Fruit fly (Drosophila melanogaster) whole organism, embryonic: Measurements from ENCODE around the gene CG15461.

Source experiments
- Antp ChIP-seq: fragments of 200-800 bp; sonication (Bioruptor generic); optimal IDR thresholded peaks from 3 replicates; lab custom pipeline; 2016; ENCODE audit warnings: missing biosample characterization, missing genetic modification characterization
- B-H2 ChIP-seq: fragments of 200-800 bp; sonication (Bioruptor generic); optimal IDR thresholded peaks from 2 replicates; lab custom pipeline; 2018; ENCODE audit warnings: missing biosample characterization, mild to moderate bottlenecking, missing genetic modification characterization
- CG13287 ChIP-seq: fragments of 200-800 bp; sonication (Bioruptor generic); IDR thresholded peaks from 2 replicates; pipeline ENCODE4 v1.3.6; 2022; ENCODE audit warnings: missing biosample characterization, missing genetic modification characterization; ENCODE audit not compliant: partially characterized antibody
- CG17359 ChIP-seq: fragments of 200-800 bp; sonication (Bioruptor generic); optimal IDR thresholded peaks from 3 replicates; lab custom pipeline; 2018; ENCODE audit warnings: missing biosample characterization, mild to moderate bottlenecking, missing genetic modification characterization, moderate library complexity
- CG17802 ChIP-seq: fragments of 200-800 bp; sonication (Bioruptor generic); optimal IDR thresholded peaks from 2 replicates; lab custom pipeline; 2018; ENCODE audit warnings: missing biosample characterization, mild to moderate bottlenecking, missing genetic modification characterization, moderate library complexity
- CG2120 ChIP-seq: fragments of 200-800 bp; sonication (Bioruptor generic); optimal IDR thresholded peaks from 3 replicates; lab custom pipeline; 2016; ENCODE audit warnings: missing biosample characterization, missing genetic modification characterization
- CG2129 ChIP-seq: fragments of 200-800 bp; sonication (Bioruptor generic); IDR thresholded peaks from 2 replicates; pipeline ENCODE4 v1.3.6; 2022; ENCODE audit warnings: missing biosample characterization, missing genetic modification characterization; ENCODE audit not compliant: partially characterized antibody
- CG2678 ChIP-seq: fragments of 200-800 bp; sonication (Bioruptor generic); optimal IDR thresholded peaks from 3 replicates; lab custom pipeline; 2019; ENCODE audit warnings: missing biosample characterization, mild to moderate bottlenecking, missing genetic modification characterization, moderate library complexity
- CG30020 ChIP-seq: fragments of 200-800 bp; optimal IDR thresholded peaks from 2 replicates; lab custom pipeline; 2019; ENCODE audit warnings: missing biosample characterization, mild to moderate bottlenecking, missing genetic modification characterization, moderate library complexity
- CG31224 ChIP-seq: fragments of 200-800 bp; sonication (Bioruptor generic); IDR thresholded peaks from 2 replicates; pipeline ENCODE4 v1.3.6; 2022; ENCODE audit warnings: missing biosample characterization, missing genetic modification characterization
- CG3163 ChIP-seq: fragments of 200-800 bp; sonication (Bioruptor generic); optimal IDR thresholded peaks from 3 replicates; lab custom pipeline; 2016; ENCODE audit warnings: missing biosample characterization, missing genetic modification characterization
- CG34422 ChIP-seq: fragments of 200-800 bp; sonication (Bioruptor generic); IDR thresholded peaks from 3 replicates; pipeline ENCODE4 v1.3.6; 2022; ENCODE audit warnings: missing biosample characterization, missing genetic modification characterization
- CG3847 ChIP-seq: fragments of 200-800 bp; sonication (Bioruptor generic); IDR thresholded peaks from 2 replicates; pipeline ENCODE4 v1.3.6; 2022; ENCODE audit warnings: missing biosample characterization, missing genetic modification characterization
- CG4328 ChIP-seq: fragments of 200-800 bp; sonication (Bioruptor generic); optimal IDR thresholded peaks from 3 replicates; lab custom pipeline; 2017; ENCODE audit warnings: missing biosample characterization, missing genetic modification reagents, missing genetic modification characterization
- CG4404 ChIP-seq: fragments of 200-800 bp; sonication (Bioruptor generic); IDR thresholded peaks from 2 replicates; pipeline ENCODE4 v1.3.6; 2022; ENCODE audit warnings: missing biosample characterization, missing genetic modification characterization
- CG4820 ChIP-seq: fragments of 200-800 bp; sonication (Bioruptor generic); optimal IDR thresholded peaks from 3 replicates; lab custom pipeline; 2016; ENCODE audit warnings: missing biosample characterization, missing genetic modification characterization
- CG6689 ChIP-seq: fragments of 200-800 bp; sonication (Bioruptor generic); IDR thresholded peaks from 2 replicates; pipeline ENCODE4 v1.3.6; 2022; ENCODE audit warnings: missing biosample characterization, missing genetic modification characterization
- CG6791 ChIP-seq: fragments of 200-800 bp; sonication (Bioruptor generic); IDR thresholded peaks from 3 replicates; pipeline ENCODE4 v1.3.6; 2022; ENCODE audit warnings: missing biosample characterization, missing genetic modification characterization; ENCODE audit not compliant: partially characterized antibody
- CG7987 ChIP-seq: fragments of 200-800 bp; sonication (Bioruptor generic); optimal IDR thresholded peaks from 2 replicates; lab custom pipeline; 2018; ENCODE audit warnings: missing biosample characterization, mild to moderate bottlenecking, missing genetic modification characterization, moderate library complexity
- CG8290 ChIP-seq, 3 experiments: fragments of 200-800 bp; sonication (Bioruptor generic); optimal IDR thresholded peaks; 2 replicates each; lab custom pipeline; 2016 to 2019; ENCODE audit warnings: missing biosample characterization in 3 of 3, missing genetic modification characterization in 3 of 3, mild to moderate bottlenecking in 2 of 3, moderate library complexity in 1 of 3
- CHES-1-like ChIP-seq: fragments of 200-800 bp; sonication (Bioruptor generic); optimal IDR thresholded peaks from 2 replicates; lab custom pipeline; 2016; ENCODE audit warnings: missing biosample characterization, missing genetic modification characterization
- ERR ChIP-seq: fragments of 200-800 bp; sonication (Bioruptor generic); optimal IDR thresholded peaks from 2 replicates; lab custom pipeline; 2016; ENCODE audit warnings: missing biosample characterization, missing genetic modification characterization
- HLH54F ChIP-seq: fragments of 200-800 bp; sonication (Bioruptor generic); optimal IDR thresholded peaks from 3 replicates; lab custom pipeline; 2016; ENCODE audit warnings: missing biosample characterization, missing genetic modification characterization
- Hsf ChIP-seq: fragments of 200-800 bp; sonication (Bioruptor generic); optimal IDR thresholded peaks from 3 replicates; lab custom pipeline; 2016; ENCODE audit warnings: missing biosample characterization, missing genetic modification characterization
- Kr ChIP-seq: fragments of 200-800 bp; sonication (Bioruptor generic); optimal IDR thresholded peaks from 2 replicates; lab custom pipeline; 2017; ENCODE audit warnings: missing biosample characterization, mild to moderate bottlenecking, missing genetic modification characterization
- Mad ChIP-seq: fragments of 200-800 bp; sonication (Bioruptor generic); optimal IDR thresholded peaks from 2 replicates; lab custom pipeline; 2016; ENCODE audit warnings: missing biosample characterization, missing genetic modification characterization
- Nf-YB ChIP-seq: fragments of 200-800 bp; sonication (Bioruptor generic); optimal IDR thresholded peaks from 3 replicates; lab custom pipeline; 2019; ENCODE audit warnings: missing biosample characterization, mild to moderate bottlenecking, missing genetic modification characterization, moderate library complexity
- Ptx1 ChIP-seq: fragments of 200-800 bp; sonication (Bioruptor generic); IDR thresholded peaks from 2 replicates; pipeline ENCODE4 v1.3.6; 2022; ENCODE audit warnings: missing biosample characterization, missing genetic modification characterization
- Rfx ChIP-seq: fragments of 200-800 bp; sonication (Bioruptor generic); IDR thresholded peaks from 2 replicates; pipeline ENCODE4 v1.3.6; 2022; ENCODE audit warnings: missing biosample characterization, missing genetic modification characterization
- Xbp1 ChIP-seq: fragments of 200-800 bp; sonication (Bioruptor generic); optimal IDR thresholded peaks from 3 replicates; lab custom pipeline; 2016; ENCODE audit warnings: missing biosample characterization, mild to moderate bottlenecking, missing genetic modification characterization
- abd-A ChIP-seq: fragments of 200-800 bp; sonication (Bioruptor generic); optimal IDR thresholded peaks from 3 replicates; lab custom pipeline; 2019; ENCODE audit warnings: missing biosample characterization, mild to moderate bottlenecking, missing genetic modification characterization, moderate library complexity
- cad ChIP-seq: fragments of >200 bp; optimal IDR thresholded peaks from 2 replicates; lab custom pipeline; 2017; ENCODE audit warnings: missing biosample characterization, missing genetic modification characterization
- dysf ChIP-seq: fragments of 200-800 bp; sonication (Bioruptor generic); IDR thresholded peaks from 3 replicates; pipeline ENCODE4 v1.3.6; 2022; ENCODE audit warnings: missing biosample characterization, missing genetic modification characterization
- gce ChIP-seq: fragments of 200-800 bp; sonication (Bioruptor generic); IDR thresholded peaks from 3 replicates; pipeline ENCODE4 v1.3.6; 2022; ENCODE audit warnings: missing biosample characterization, missing genetic modification characterization
- gfzf ChIP-seq: fragments of 200-800 bp; sonication (Bioruptor generic); optimal IDR thresholded peaks from 2 replicates; lab custom pipeline; 2016; ENCODE audit warnings: missing biosample characterization, mild to moderate bottlenecking, missing genetic modification characterization, moderate library complexity
- hb ChIP-seq: fragments of 200-800 bp; sonication (Bioruptor generic); IDR thresholded peaks from 3 replicates; pipeline ENCODE4 v1.3.6; 2022; ENCODE audit warnings: missing biosample characterization, missing genetic modification characterization; ENCODE audit not compliant: partially characterized antibody
- mam ChIP-seq: fragments of 200-800 bp; sonication (Bioruptor generic); optimal IDR thresholded peaks from 3 replicates; lab custom pipeline; 2016; ENCODE audit warnings: missing biosample characterization, missing genetic modification characterization
- mirr ChIP-seq: fragments of 200-800 bp; sonication (Bioruptor generic); optimal IDR thresholded peaks from 3 replicates; lab custom pipeline; 2018; ENCODE audit warnings: missing biosample characterization, mild to moderate bottlenecking, missing genetic modification characterization
- otp ChIP-seq: fragments of 200-800 bp; sonication (Bioruptor generic); IDR thresholded peaks from 3 replicates; pipeline ENCODE4, ENCODE4 v1.3.6; 2022; ENCODE audit warnings: missing biosample characterization, missing genetic modification characterization
- pb ChIP-seq: fragments of 200-800 bp; sonication (Bioruptor generic); optimal IDR thresholded peaks from 3 replicates; lab custom pipeline; 2016; ENCODE audit warnings: missing biosample characterization, missing genetic modification characterization
- rib ChIP-seq: fragments of 200-800 bp; sonication (Bioruptor generic); IDR thresholded peaks from 2 replicates; pipeline ENCODE4 v1.3.6; 2022; ENCODE audit warnings: missing biosample characterization, missing genetic modification characterization
- sens ChIP-seq: fragments of 200-800 bp; sonication (Bioruptor generic); peaks from one replicate; lab custom pipeline; 2016; ENCODE audit warnings: missing biosample characterization, missing genetic modification characterization
- shn ChIP-seq: fragments of 200-800 bp; sonication (Bioruptor generic); optimal IDR thresholded peaks from 3 replicates; lab custom pipeline; 2016; ENCODE audit warnings: missing biosample characterization, missing genetic modification characterization
- sisA ChIP-seq: fragments of 200-800 bp; sonication (Bioruptor generic); IDR thresholded peaks from 2 replicates; pipeline ENCODE4 v1.3.6; 2022; ENCODE audit warnings: missing biosample characterization, missing genetic modification characterization
- slbo ChIP-seq: fragments of 200-800 bp; sonication (Bioruptor generic); IDR thresholded peaks from 2 replicates; pipeline ENCODE4 v1.3.6; 2022; ENCODE audit warnings: missing biosample characterization, missing genetic modification characterization
- wek ChIP-seq: fragments of 200-800 bp; sonication (Bioruptor generic); optimal IDR thresholded peaks from 3 replicates; lab custom pipeline; 2018; ENCODE audit warnings: missing biosample characterization, mild to moderate bottlenecking, missing genetic modification characterization, moderate library complexity
- yki ChIP-seq: fragments of >200 bp; optimal IDR thresholded peaks from 3 replicates; lab custom pipeline; 2018
- z ChIP-seq: fragments of 200-800 bp; sonication (Bioruptor generic); IDR thresholded peaks from 3 replicates; pipeline ENCODE4 v1.3.6; 2022; ENCODE audit warnings: missing biosample characterization, missing genetic modification characterization
- zen ChIP-seq: fragments of 200-800 bp; sonication (Bioruptor generic); optimal IDR thresholded peaks from 3 replicates; lab custom pipeline; 2018; ENCODE audit warnings: missing biosample characterization, mild to moderate bottlenecking, missing genetic modification characterization, moderate library complexity
- zfh1 ChIP-seq: fragments of 200-800 bp; sonication (Bioruptor generic); IDR thresholded peaks from 3 replicates; pipeline ENCODE4 v1.3.6; 2022; ENCODE audit warnings: missing biosample characterization, missing genetic modification characterization

CG15461 gene

dm6 chrX:20482790-20483564 is 3.0 kb upstream of the CG15461 start (continued):
- TF ChIP-seq CG8290 (GFP tag; optimal IDR thresholded peaks at IDR 0.05; lab: Kevin White, UChicago) (no peak), CG8290 (tag; optimal IDR thresholded peaks at IDR 0.05; lab: Kevin White, UChicago) (peak in 1 of 2 experiments; percentile 9), CG2678 (peak; percentile 36), CG4328 (no peak), gce (GFP tag; lab: Robert Waterston, UW) (no peak), dysf (GFP tag; lab: Robert Waterston, UW) (peak; percentile 52; the same call in 1 of the 3 replicates), rib (no peak), otp (GFP tag; lab: Robert Waterston, UW) (no peak), Kr (GFP tag; lab: Kevin White, UChicago) (no peak), ERR (GFP tag; lab: Kevin White, UChicago) (no peak), mirr (GFP tag; lab: Kevin White, UChicago) (peak; percentile 23), gfzf (GFP tag; lab: Kevin White, UChicago) (no peak), sens (peak; percentile 39), Ptx1 (peak; percentile 43; the same call in 1 of the 2 replicates), CG2120 (GFP tag; lab: Kevin White, UChicago) (no peak), yki (no peak), CG4404 (GFP tag; lab: Robert Waterston, UW) (no peak), slbo (0 out of 2 replicates have a peak, but pooled peaks have one; percentile 6)

DNA sequence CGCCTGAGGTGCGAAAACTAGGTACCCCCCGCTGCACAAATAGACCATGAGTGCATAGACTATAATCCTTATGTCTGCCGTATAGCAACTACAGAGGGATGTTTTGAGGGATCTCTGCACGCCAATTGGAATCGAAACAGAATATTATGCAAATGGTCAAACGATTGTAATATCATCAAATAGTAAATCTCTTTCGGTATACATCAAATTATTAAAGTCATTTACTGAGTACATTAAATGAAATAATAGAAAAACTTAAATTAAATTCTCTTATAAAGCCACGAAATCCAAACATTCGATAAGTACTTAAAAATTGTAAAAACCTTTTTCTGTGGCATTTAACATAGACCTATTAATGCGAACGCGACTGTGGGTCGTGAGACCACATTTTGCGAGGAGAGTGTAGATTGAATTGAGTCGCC is 2.7 kb downstream of the CG15461 start:
- TF ChIP-seq pb (GFP tag; lab: Kevin White, UChicago) (no peak), CG3163 (GFP tag; lab: Kevin White, UChicago) (no peak), CG4820 (peak; percentile 36), Xbp1 (GFP tag; lab: Kevin White, UChicago) (peak; percentile 38), CG30020 (tag; lab: Kevin White, UChicago) (peak; percentile 1), CG2129 (no peak), cad (GFP tag; lab: Kevin White, UChicago) (no peak), z (GFP tag; lab: Robert Waterston, UW) (no peak), CG7987 (no peak), Antp (GFP tag; lab: Kevin White, UChicago) (peak; percentile 38), CG17359 (tag; lab: Kevin White, UChicago) (peak; percentile 53), Hsf (peak; percentile 50), B-H2 (GFP tag; lab: Kevin White, UChicago) (no peak), Nf-YB (GFP tag; lab: Kevin White, UChicago) (peak; percentile 21), zfh1 (GFP tag; lab: Robert Waterston, UW) (no peak), CG6791 (GFP tag; lab: Robert Waterston, UW) (no peak), abd-A (tag; lab: Kevin White, UChicago) (no peak), mam (GFP tag; lab: Kevin White, UChicago) (no peak), CG34422 (GFP tag; lab: Robert Waterston, UW) (0 out of 3 replicates have a peak, but pooled peaks have one; percentile 5), HLH54F (GFP tag; lab: Kevin White, UChicago) (peak; percentile 23), wek (GFP tag; lab: Kevin White, UChicago) (no peak), Mad (GFP tag; lab: Kevin White, UChicago) (peak; percentile 5), CG6689 (peak; percentile 58), dysf (GFP tag; lab: Robert Waterston, UW) (peak; percentile 63), CG17802 (no peak), CG31224 (no peak), CG3847 (GFP tag; lab: Robert Waterston, UW) (no peak), Rfx (GFP tag; lab: Robert Waterston, UW) (peak; percentile 27; the same call in 1 of the 2 replicates), zen (tag; lab: Kevin White, UChicago) (peak; percentile 31), shn (no peak), CHES-1-like (no peak), CG13287 (GFP tag; lab: Robert Waterston, UW) (no peak), hb (GFP tag; lab: Robert Waterston, UW) (no peak), sisA (GFP tag; lab: Robert Waterston, UW) (0 out of 2 replicates have a peak, but pooled peaks have one; percentile 32)
